Worm (Caenorhabditis elegans): Measurements from ENCODE around the gene ins-7.

DNA sequence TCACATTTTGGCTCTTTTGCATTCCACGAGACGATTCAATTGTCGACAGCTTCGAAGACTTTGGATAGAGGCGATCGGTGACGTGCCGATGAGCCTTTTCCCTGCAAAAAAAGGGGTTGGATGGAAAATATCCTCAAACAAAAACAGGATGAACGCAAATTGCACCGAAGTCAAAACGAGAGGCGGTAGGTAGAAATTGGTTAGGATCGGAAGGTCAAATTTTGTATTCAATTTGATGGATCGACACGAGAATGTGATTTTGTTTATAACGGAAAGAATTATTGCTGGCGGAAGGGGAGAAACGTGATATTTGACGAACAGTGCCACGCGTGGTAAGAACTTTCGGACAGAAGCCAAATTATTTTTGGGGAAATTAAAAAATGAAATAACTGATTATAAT is 47.8 kb downstream of the ins-7 start, which contains the start of gene mca-1:
- TF ChIP-seq rnt-1 (tag; optimal IDR thresholded peaks at IDR 0.05) (no peak), aly-2 (tag; optimal IDR thresholded peaks at IDR 0.05) (no peak), jun-1 (tag; optimal IDR thresholded peaks at IDR 0.05) (no peak), aha-1 (tag; optimal IDR thresholded peaks at IDR 0.05) (no peak), zag-1 (tag; optimal IDR thresholded peaks at IDR 0.05) (no peak)
